Fruit fly (Drosophila melanogaster) whole organism, embryonic: ENCODE measurements around the gene CheB74a.
A peak's percentile ranks its signal among the peaks of the same experiment; 100 is the strongest.

ENCODE experiments used
- Antp ChIP-seq: fragments of 200-800 bp; sonication (Bioruptor generic); optimal IDR thresholded peaks from 3 replicates; lab custom pipeline; 2016; ENCODE audit warnings: missing biosample characterization, missing genetic modification characterization
- Atf6 ChIP-seq: fragments of 200-800 bp; sonication (Bioruptor generic); IDR thresholded peaks from 2 replicates; pipeline ENCODE4 v1.3.6; 2022; ENCODE audit warnings: missing biosample characterization, missing genetic modification characterization
- Bteb2 ChIP-seq: fragments of 200-800 bp; sonication (Bioruptor generic); optimal IDR thresholded peaks from 2 replicates; lab custom pipeline; 2016; ENCODE audit warnings: missing biosample characterization, missing genetic modification characterization
- CG10979 ChIP-seq: fragments of 200-800 bp; sonication (Bioruptor generic); optimal IDR thresholded peaks from 2 replicates; lab custom pipeline; 2018; ENCODE audit warnings: missing biosample characterization, mild to moderate bottlenecking, missing genetic modification characterization, moderate library complexity
- CG11560 ChIP-seq: fragments of 200-800 bp; sonication (Bioruptor generic); IDR thresholded peaks from 3 replicates; pipeline ENCODE4 v1.3.6; 2022; ENCODE audit warnings: missing biosample characterization, missing genetic modification characterization
- CG12299 ChIP-seq: fragments of 200-800 bp; sonication (Bioruptor generic); optimal IDR thresholded peaks from 2 replicates; lab custom pipeline; 2018; ENCODE audit warnings: missing biosample characterization, mild to moderate bottlenecking, missing genetic modification characterization
- CG13624 ChIP-seq: fragments of 200-800 bp; sonication (Bioruptor generic); optimal IDR thresholded peaks from 2 replicates; lab custom pipeline; 2016; ENCODE audit warnings: missing biosample characterization, missing genetic modification characterization
- CG13894 ChIP-seq: fragments of 200-800 bp; sonication (Bioruptor generic); optimal IDR thresholded peaks from 3 replicates; lab custom pipeline; 2018; ENCODE audit warnings: missing biosample characterization, mild to moderate bottlenecking, missing genetic modification characterization, moderate library complexity
- CG1602 ChIP-seq: fragments of 200-800 bp; sonication (Bioruptor generic); optimal IDR thresholded peaks from 3 replicates; lab custom pipeline; 2016; ENCODE audit warnings: missing biosample characterization, missing genetic modification characterization
- CG1603 ChIP-seq: fragments of 200-800 bp; sonication (Bioruptor generic); optimal IDR thresholded peaks from 2 replicates; lab custom pipeline; 2019; ENCODE audit warnings: missing biosample characterization, mild to moderate bottlenecking, missing genetic modification characterization, moderate library complexity
- CG1647 ChIP-seq: fragments of 200-800 bp; sonication (Bioruptor generic); optimal IDR thresholded peaks from 3 replicates; lab custom pipeline; 2016; ENCODE audit warnings: missing biosample characterization, missing genetic modification characterization
- CG18476 ChIP-seq: fragments of 200-800 bp; sonication (Bioruptor generic); optimal IDR thresholded peaks from 2 replicates; lab custom pipeline; 2016; ENCODE audit warnings: missing biosample characterization, mild to moderate bottlenecking, missing genetic modification characterization
- CG32532 ChIP-seq: fragments of 200-800 bp; sonication (Bioruptor generic); IDR thresholded peaks from 2 replicates; pipeline ENCODE4 v1.3.6; 2022; ENCODE audit warnings: missing biosample characterization, missing genetic modification characterization
- CG32772 ChIP-seq: fragments of 200-800 bp; sonication (Bioruptor generic); IDR thresholded peaks from 2 replicates; pipeline ENCODE4 v1.3.6; 2022; ENCODE audit warnings: missing biosample characterization, missing genetic modification characterization
- CG4360 ChIP-seq: fragments of 200-800 bp; sonication (Bioruptor generic); IDR thresholded peaks from 2 replicates; pipeline ENCODE4 v1.3.6; 2022; ENCODE audit warnings: missing biosample characterization, missing genetic modification characterization
- CG4617 ChIP-seq: fragments of 200-800 bp; sonication (Bioruptor generic); optimal IDR thresholded peaks from 3 replicates; lab custom pipeline; 2016; ENCODE audit warnings: missing biosample characterization, missing genetic modification characterization, borderline replicate concordance
- CG6683 ChIP-seq: fragments of 200-800 bp; sonication (Bioruptor generic); optimal IDR thresholded peaks from 2 replicates; lab custom pipeline; 2017; ENCODE audit warnings: missing biosample characterization, mild to moderate bottlenecking, missing genetic modification characterization, missing genetic modification reagents
- CG7357 ChIP-seq: fragments of 200-800 bp; sonication (Bioruptor generic); IDR thresholded peaks from 3 replicates; pipeline ENCODE4 v1.3.6; 2022; ENCODE audit warnings: missing biosample characterization, missing genetic modification characterization
- CG8765 ChIP-seq: fragments of 200-800 bp; sonication (Bioruptor generic); IDR thresholded peaks from 2 replicates; pipeline ENCODE4 v1.3.6; 2022; ENCODE audit warnings: missing biosample characterization, missing genetic modification characterization
- Chrac-16 ChIP-seq: fragments of 200-800 bp; sonication (Bioruptor generic); optimal IDR thresholded peaks from 3 replicates; lab custom pipeline; 2016; ENCODE audit warnings: missing biosample characterization, missing genetic modification characterization
- CoRest ChIP-seq: fragments of 200-800 bp; sonication (Bioruptor generic); optimal IDR thresholded peaks from 3 replicates; lab custom pipeline; 2018; ENCODE audit warnings: missing biosample characterization, mild to moderate bottlenecking, missing genetic modification characterization, moderate library complexity
- CrebB ChIP-seq: fragments of 200-800 bp; sonication (Bioruptor generic); optimal IDR thresholded peaks from 3 replicates; lab custom pipeline; 2018; ENCODE audit warnings: missing biosample characterization, mild to moderate bottlenecking, missing genetic modification characterization
- Dp ChIP-seq: fragments of 200-800 bp; sonication (Bioruptor generic); optimal IDR thresholded peaks from 2 replicates; lab custom pipeline; 2018; ENCODE audit warnings: missing biosample characterization, mild to moderate bottlenecking, missing genetic modification characterization, moderate library complexity
- E2f2 ChIP-seq: fragments of 200-800 bp; sonication (Bioruptor generic); IDR thresholded peaks from 2 replicates; pipeline ENCODE4 v1.3.6; 2022; ENCODE audit warnings: missing biosample characterization, missing genetic modification characterization
- Elba2 ChIP-seq: fragments of 200-800 bp; sonication (Bioruptor generic); optimal IDR thresholded peaks from 3 replicates; lab custom pipeline; 2016; ENCODE audit warnings: missing biosample characterization, missing genetic modification characterization
- HLHmδ ChIP-seq: fragments of 200-800 bp; sonication (Bioruptor generic); optimal IDR thresholded peaks from 2 replicates; lab custom pipeline; 2018; ENCODE audit warnings: missing biosample characterization, mild to moderate bottlenecking, missing genetic modification characterization, moderate library complexity
- Kr ChIP-seq: fragments of 200-800 bp; sonication (Bioruptor generic); optimal IDR thresholded peaks from 2 replicates; lab custom pipeline; 2017; ENCODE audit warnings: missing biosample characterization, mild to moderate bottlenecking, missing genetic modification characterization
- NC2β ChIP-seq: fragments of 200-800 bp; sonication (Bioruptor generic); optimal IDR thresholded peaks from 2 replicates; lab custom pipeline; 2016; ENCODE audit warnings: missing biosample characterization, missing genetic modification characterization
- Oaz ChIP-seq: fragments of 200-800 bp; sonication (Bioruptor generic); IDR thresholded peaks from 2 replicates; pipeline ENCODE4 v1.3.6; 2022; ENCODE audit warnings: missing biosample characterization, missing genetic modification characterization
- Sin3A ChIP-seq: fragments of >200 bp; optimal IDR thresholded peaks from 2 replicates; lab custom pipeline; 2018
- Usf ChIP-seq: fragments of 200-800 bp; sonication (Bioruptor generic); optimal IDR thresholded peaks from 2 replicates; lab custom pipeline; 2017; ENCODE audit warnings: missing genotype, missing biosample characterization, missing genetic modification characterization
- bowl ChIP-seq: fragments of 200-800 bp; sonication (Bioruptor generic); IDR thresholded peaks from 2 replicates; pipeline ENCODE4 v1.3.6; 2022; ENCODE audit warnings: missing biosample characterization, missing genetic modification characterization
- btn ChIP-seq: fragments of 200-800 bp; sonication (Bioruptor generic); optimal IDR thresholded peaks from 2 replicates; lab custom pipeline; 2016; ENCODE audit warnings: missing biosample characterization, missing genetic modification characterization
- corto ChIP-seq: fragments of 200-800 bp; sonication (Bioruptor generic); optimal IDR thresholded peaks from 2 replicates; lab custom pipeline; 2016; ENCODE audit warnings: missing biosample characterization, mild to moderate bottlenecking, missing genetic modification characterization, moderate library complexity
- danr ChIP-seq: fragments of 200-800 bp; sonication (Bioruptor generic); IDR thresholded peaks from 2 replicates; pipeline ENCODE4 v1.3.6; 2022; ENCODE audit warnings: missing biosample characterization, missing genetic modification characterization
- eyg ChIP-seq: fragments of 200-800 bp; sonication (Bioruptor generic); optimal IDR thresholded peaks from 3 replicates; lab custom pipeline; 2016; ENCODE audit warnings: missing biosample characterization, missing genetic modification characterization
- insv ChIP-seq, 2 experiments: fragments of 200-800 bp; sonication (Bioruptor generic); optimal IDR thresholded peaks; 3 replicates each; lab custom pipeline; 2016 to 2018; ENCODE audit warnings: missing biosample characterization in 2 of 2, missing genetic modification characterization in 2 of 2
- kah ChIP-seq: fragments of 200-800 bp; sonication (Bioruptor generic); optimal IDR thresholded peaks from 2 replicates; lab custom pipeline; 2018; ENCODE audit warnings: missing biosample characterization, mild to moderate bottlenecking, missing genetic modification characterization
- knrl ChIP-seq: fragments of 200-800 bp; sonication (Bioruptor generic); IDR thresholded peaks from 3 replicates; pipeline ENCODE4 v1.3.6; 2022; ENCODE audit warnings: missing biosample characterization, missing genetic modification characterization; ENCODE audit not compliant: partially characterized antibody
- pzg ChIP-seq: fragments of 200-800 bp; sonication (Bioruptor generic); optimal IDR thresholded peaks from 3 replicates; lab custom pipeline; 2018; ENCODE audit warnings: missing biosample characterization, mild to moderate bottlenecking, missing genetic modification characterization, moderate library complexity
- row ChIP-seq: fragments of 200-800 bp; sonication (Bioruptor generic); IDR thresholded peaks from 3 replicates; pipeline ENCODE4 v1.3.6; 2022; ENCODE audit warnings: missing biosample characterization, missing genetic modification characterization
- salm ChIP-seq: fragments of 200-800 bp; sonication (Bioruptor generic); optimal IDR thresholded peaks from 2 replicates; lab custom pipeline; 2018; ENCODE audit warnings: missing biosample characterization, mild to moderate bottlenecking, missing genetic modification characterization
- sisA ChIP-seq: fragments of 200-800 bp; sonication (Bioruptor generic); IDR thresholded peaks from 2 replicates; pipeline ENCODE4 v1.3.6; 2022; ENCODE audit warnings: missing biosample characterization, missing genetic modification characterization
- sr ChIP-seq: fragments of 200-800 bp; sonication (Bioruptor generic); IDR thresholded peaks from 3 replicates; pipeline ENCODE4 v1.3.6; 2022; ENCODE audit warnings: missing biosample characterization, missing genetic modification characterization
- trh ChIP-seq: fragments of 200-800 bp; sonication (Bioruptor generic); optimal IDR thresholded peaks from 2 replicates; lab custom pipeline; 2016; ENCODE audit warnings: missing biosample characterization, missing genetic modification characterization
- ttk ChIP-seq: fragments of 200-800 bp; sonication (Bioruptor generic); IDR thresholded peaks from 2 replicates; pipeline ENCODE4 v2.1.2; 2022; ENCODE audit warnings: missing biosample characterization, missing genetic modification characterization
- twi ChIP-seq: fragments of 200-800 bp; optimal IDR thresholded peaks from 2 replicates; lab custom pipeline; 2019; ENCODE audit warnings: missing biosample characterization, mild to moderate bottlenecking, missing genetic modification characterization, moderate library complexity
- vfl ChIP-seq: fragments of 200-800 bp; sonication (Bioruptor generic); optimal IDR thresholded peaks from 2 replicates; lab custom pipeline; 2016; ENCODE audit warnings: missing biosample characterization, missing genetic modification characterization
- vvl ChIP-seq: fragments of 200-800 bp; sonication (Bioruptor generic); IDR thresholded peaks from 2 replicates; pipeline ENCODE4 v1.3.6; 2022; ENCODE audit warnings: missing biosample characterization, missing genetic modification characterization
- zfh1 ChIP-seq: fragments of 200-800 bp; sonication (Bioruptor generic); IDR thresholded peaks from 3 replicates; pipeline ENCODE4 v1.3.6; 2022; ENCODE audit warnings: missing biosample characterization, missing genetic modification characterization

Gene CheB74a

dm6 chr3L:17757156-17758083 lies 37.8 kb upstream of the CheB74a start (continued):
- TF ChIP-seq trh (GFP tag; lab: Kevin White, UChicago) (peak; percentile 37), Chrac-16 (peak; percentile 76), CG12299 (tag; lab: Kevin White, UChicago) (peak; percentile 55), CG4360 (GFP tag; lab: Robert Waterston, UW) (peak; percentile 28; the same call in 1 of the 2 replicates), CG13894 (tag; lab: Kevin White, UChicago) (no peak), btn (GFP tag; lab: Kevin White, UChicago) (peak; percentile 40), bowl (GFP tag; lab: Robert Waterston, UW) (no peak), CG11560 (no peak), CrebB (tag; lab: Kevin White, UChicago) (no peak), corto (GFP tag; lab: Kevin White, UChicago) (no peak), salm (tag; lab: Kevin White, UChicago) (peak; percentile 49), CG10979 (tag; lab: Kevin White, UChicago) (peak; percentile 95), sisA (GFP tag; lab: Robert Waterston, UW) (peak; percentile 71; the same call in 1 of the 2 replicates), CG32772 (GFP tag; lab: Robert Waterston, UW) (0 out of 2 replicates have a peak, but pooled peaks have one; percentile 45), knrl (no peak), zfh1 (GFP tag; lab: Robert Waterston, UW) (peak; percentile 78), Antp (peak; percentile 55), Elba2 (GFP tag; lab: Kevin White, UChicago) (no peak), Bteb2 (no peak), eyg (GFP tag; lab: Kevin White, UChicago) (no peak), Dp (no peak), CG6683 (GFP tag; lab: Kevin White, UChicago) (no peak), NC2β (GFP tag; lab: Kevin White, UChicago) (peak; percentile 69), CG32532 (no peak), CG1602 (peak; percentile 81), CG8765 (GFP tag; lab: Robert Waterston, UW) (no peak; the same call in 1 of the 2 replicates), vfl (GFP tag; lab: Kevin White, UChicago) (no peak), vvl (GFP tag; lab: Robert Waterston, UW) (peak; percentile 78), CoRest (tag; lab: Kevin White, UChicago) (peak; percentile 88), insv (GFP tag; optimal IDR thresholded peaks at IDR 0.05; lab: Kevin White, UChicago) (no peak), ttk (GFP tag; lab: Robert Waterston, UW) (peak; percentile 47; the same call in 1 of the 2 replicates), Kr (GFP tag; lab: Kevin White, UChicago) (peak; percentile 73), Atf6 (no peak), kah (peak; percentile 64), Oaz (GFP tag; lab: Robert Waterston, UW) (no peak; the same call in 1 of the 2 replicates), CG13624 (no peak), Usf (GFP tag; lab: Kevin White, UChicago) (peak; percentile 74), sr (no peak), CG7357 (GFP tag; lab: Robert Waterston, UW) (peak; percentile 59; the same call in 1 of the 3 replicates), CG18476 (GFP tag; lab: Kevin White, UChicago) (peak; percentile 62), Sin3A (no peak), twi (tag; lab: Kevin White, UChicago) (peak; percentile 89), CG1647 (GFP tag; lab: Kevin White, UChicago) (peak; percentile 24), row (peak; percentile 83), HLHmδ (GFP tag; lab: Kevin White, UChicago) (peak; percentile 69), E2f2 (peak; percentile 51; the same call in 1 of the 2 replicates), pzg (GFP tag; lab: Kevin White, UChicago) (no peak), CG4617 (GFP tag; lab: Kevin White, UChicago) (no peak), danr (GFP tag; lab: Robert Waterston, UW) (peak; percentile 49; the same call in 1 of the 2 replicates), CG1603 (tag; lab: Kevin White, UChicago) (peak; percentile 46)
